Fruit fly (Drosophila melanogaster): ENCODE measurements around the gene eIF2beta.

The eIF2beta gene

dm6 chr3L:12496428-12497344 lies 29.8 kb downstream of the eIF2beta start, which contains the start of gene CG10657:
CG10657 (minus strand) TSS chr3L:12497216.
- TF ChIP-seq Dref (GFP tag; IDR thresholded peaks at IDR 0.05) (no peak), CG1529 (GFP tag; optimal IDR thresholded peaks at IDR 0.05) (no peak), Opbp (GFP tag; IDR thresholded peaks at IDR 0.05; ENCODE audit: partially characterized antibody) (peak; percentile 55; the same call in 1 of the 3 replicates), sqz (GFP tag; optimal IDR thresholded peaks at IDR 0.05) (no peak), CG2678 (tag; optimal IDR thresholded peaks at IDR 0.05) (no peak), CG8359 (GFP tag; optimal IDR thresholded peaks at IDR 0.05; ENCODE audit: borderline replicate concordance) (no peak), CG13296 (GFP tag; optimal IDR thresholded peaks at IDR 0.05) (no peak), gem (tag; optimal IDR thresholded peaks at IDR 0.05) (peak; percentile 7), zf30C (GFP tag; optimal IDR thresholded peaks at IDR 0.05) (no peak), Hmr (GFP tag; optimal IDR thresholded peaks at IDR 0.05) (no peak), hbn (GFP tag; IDR thresholded peaks at IDR 0.05; ENCODE audit: partially characterized antibody) (no peak), vvl (GFP tag; IDR thresholded peaks at IDR 0.05) (peak; percentile 25; the same call in 1 of the 2 replicates), CG17328 (GFP tag; IDR thresholded peaks at IDR 0.05) (no peak), Pdp1 (GFP tag; optimal IDR thresholded peaks at IDR 0.05) (peak in 1 of 2 experiments; percentile 92), amos (GFP tag; IDR thresholded peaks at IDR 0.05; ENCODE audit: partially characterized antibody) (peak; percentile 24; the same call in 1 of the 2 replicates), fd3F (GFP tag; optimal IDR thresholded peaks at IDR 0.05) (no peak), CG17912 (GFP tag; optimal IDR thresholded peaks at IDR 0.05) (no peak), CG7372 (GFP tag; IDR thresholded peaks at IDR 0.05) (no peak), CkIIα-i1 (GFP tag; IDR thresholded peaks at IDR 0.05) (no peak), CG9932 (GFP tag; IDR thresholded peaks at IDR 0.05) (no peak), trh (GFP tag; optimal IDR thresholded peaks at IDR 0.05) (no peak), Ets65A (GFP tag) (no peak), Bgb (GFP tag; IDR thresholded peaks at IDR 0.05; ENCODE audit: partially characterized antibody) (peak; percentile 50; the same call in 1 of the 2 replicates), gcm (GFP tag; optimal IDR thresholded peaks at IDR 0.05) (no peak), run (tag; optimal IDR thresholded peaks at IDR 0.05) (no peak), Blimp-1 (GFP tag; optimal IDR thresholded peaks at IDR 0.05) (peak; percentile 48), pfk (GFP tag; optimal IDR thresholded peaks at IDR 0.05) (no peak), crc (GFP tag; optimal IDR thresholded peaks at IDR 0.05) (no peak), Med (GFP tag) (peak; percentile 81), MESR4 (GFP tag; optimal IDR thresholded peaks at IDR 0.05) (no peak), CG1832 (GFP tag; optimal IDR thresholded peaks at IDR 0.05) (no peak), CG34224 (GFP tag; IDR thresholded peaks at IDR 0.05; ENCODE audit: partially characterized antibody) (no peak), Bteb2 (GFP tag; optimal IDR thresholded peaks at IDR 0.05) (no peak), CG30020 (tag; optimal IDR thresholded peaks at IDR 0.05) (no peak), CG13287 (GFP tag; IDR thresholded peaks at IDR 0.05; ENCODE audit: partially characterized antibody) (peak; percentile 30; the same call in 1 of the 2 replicates), da (GFP tag; optimal IDR thresholded peaks at IDR 0.05) (no peak), dysf (GFP tag; IDR thresholded peaks at IDR 0.05) (peak; percentile 37; the same call in 1 of the 3 replicates), CG33213 (GFP tag; optimal IDR thresholded peaks at IDR 0.05) (no peak), dm (GFP tag; optimal IDR thresholded peaks at IDR 0.05) (no peak), CG2712 (tag; optimal IDR thresholded peaks at IDR 0.05) (no peak), sr (GFP tag; IDR thresholded peaks at IDR 0.05) (peak; percentile 38; the same call in 1 of the 3 replicates), NFAT (GFP tag; IDR thresholded peaks at IDR 0.05) (no peak), sens (GFP tag) (no peak), CG10431 (GFP tag; optimal IDR thresholded peaks at IDR 0.05) (no peak), CG10565 (GFP tag; optimal IDR thresholded peaks at IDR 0.05) (no peak), CG11504 (tag; optimal IDR thresholded peaks at IDR 0.05) (peak; percentile 16), CG8944 (GFP tag; optimal IDR thresholded peaks at IDR 0.05) (no peak), sim (GFP tag; IDR thresholded peaks at IDR 0.05) (0 out of 2 replicates have a peak, but pooled peaks have one; percentile 32)
